Fruit fly (Drosophila melanogaster): Measurements from ENCODE around the gene Taf2.

DNA sequence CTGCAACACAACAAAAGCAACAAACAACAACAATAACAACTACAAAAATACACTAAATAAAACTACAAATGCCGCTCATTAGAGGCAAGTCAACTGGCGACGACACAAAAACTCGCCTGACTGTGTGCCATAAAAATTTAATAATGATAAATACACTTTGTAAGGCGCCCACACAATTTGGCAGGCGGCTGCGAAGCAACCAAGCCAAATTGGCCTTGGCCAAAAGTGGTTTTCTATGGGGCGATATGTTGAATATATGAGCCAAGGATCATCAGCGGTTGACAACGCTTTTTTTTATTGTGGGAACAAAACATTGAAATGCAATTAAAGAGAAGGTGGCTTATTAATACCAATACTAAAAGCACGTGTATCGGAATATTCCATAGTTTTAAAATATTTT, 38.4 kb downstream of the Taf2 start:
- no peak for TF ChIP-seq acj6 (GFP tag; optimal IDR thresholded peaks at IDR 0.05)
- TF ChIP-seq Gug (GFP tag; IDR thresholded peaks at IDR 0.05), result no peak
- no peak for TF ChIP-seq CG8319 (GFP tag; optimal IDR thresholded peaks at IDR 0.05)
- TF ChIP-seq Hr38 (GFP tag; optimal IDR thresholded peaks at IDR 0.05), result no peak
- no peak for TF ChIP-seq CG3032 (tag; optimal IDR thresholded peaks at IDR 0.05)
- no peak for TF ChIP-seq svp (GFP tag)
